Fruit fly (Drosophila melanogaster): ENCODE measurements around the gene CG31301.

CG31301 gene

dm6 chr3R:15330472-15330871 is 15.5 kb upstream of the CG31301 start, which contains the start of gene mRpL9 (continued):
- TF ChIP-seq dati (GFP tag; IDR thresholded peaks at IDR 0.05) (no peak), Med (GFP tag) (peak; percentile 78), CG1603 (tag; optimal IDR thresholded peaks at IDR 0.05) (peak; percentile 61), nmo (GFP tag; optimal IDR thresholded peaks at IDR 0.05) (peak; percentile 34), cg (GFP tag; optimal IDR thresholded peaks at IDR 0.05) (no peak), ind (GFP tag; optimal IDR thresholded peaks at IDR 0.05) (peak; percentile 21), Ets97D (GFP tag; optimal IDR thresholded peaks at IDR 0.05) (peak; percentile 44), CG3281 (GFP tag; optimal IDR thresholded peaks at IDR 0.05) (no peak), CG13424 (tag; optimal IDR thresholded peaks at IDR 0.05) (peak; percentile 22), ham (GFP tag; IDR thresholded peaks at IDR 0.05) (no peak), Ptx1 (GFP tag; IDR thresholded peaks at IDR 0.05) (no peak), Elba2 (GFP tag; optimal IDR thresholded peaks at IDR 0.05) (no peak), CG15011 (GFP tag; optimal IDR thresholded peaks at IDR 0.05) (no peak), pzg (GFP tag; optimal IDR thresholded peaks at IDR 0.05) (peak; percentile 69), CG11247 (GFP tag; IDR thresholded peaks at IDR 0.05) (no peak), CG3995 (GFP tag; optimal IDR thresholded peaks at IDR 0.05) (peak; percentile 95), MTF-1 (GFP tag; optimal IDR thresholded peaks at IDR 0.05; ENCODE audit: borderline replicate concordance) (no peak), croc (GFP tag; conservative IDR thresholded peaks at IDR 0.05) (no peak), CG10654 (GFP tag; optimal IDR thresholded peaks at IDR 0.05) (peak; percentile 9), CG17186 (GFP tag; optimal IDR thresholded peaks at IDR 0.05) (peak; percentile 51), org-1 (GFP tag; optimal IDR thresholded peaks at IDR 0.05) (no peak), gcm (GFP tag; optimal IDR thresholded peaks at IDR 0.05) (no peak), Eip74EF (GFP tag; optimal IDR thresholded peaks at IDR 0.05) (no peak), MBD-R2 (GFP tag; IDR thresholded peaks at IDR 0.05) (peak; percentile 86), dan (GFP tag; IDR thresholded peaks at IDR 0.05) (no peak), CG6272 (GFP tag; IDR thresholded peaks at IDR 0.05) (no peak), CG6654 (GFP tag; optimal IDR thresholded peaks at IDR 0.05) (no peak), dpn (GFP tag; optimal IDR thresholded peaks at IDR 0.05) (peak in 1 of 2 experiments; percentile 34), CG2678 (tag; optimal IDR thresholded peaks at IDR 0.05) (no peak), lola (GFP tag; optimal IDR thresholded peaks at IDR 0.05) (peak in 1 of 3 experiments; percentile 18), lilli (GFP tag; optimal IDR thresholded peaks at IDR 0.05) (peak; percentile 28), pum (GFP tag; optimal IDR thresholded peaks at IDR 0.05) (peak; percentile 9), BEAF-32 (GFP tag; optimal IDR thresholded peaks at IDR 0.05) (peak; percentile 68), Spps (tag; optimal IDR thresholded peaks at IDR 0.05) (no peak), Hey (tag; optimal IDR thresholded peaks at IDR 0.05) (no peak), Xbp1 (GFP tag; optimal IDR thresholded peaks at IDR 0.05) (no peak), Lpt (GFP tag; optimal IDR thresholded peaks at IDR 0.05) (no peak), Xrp1 (GFP tag; IDR thresholded peaks at IDR 0.05) (no peak), Sox102F (GFP tag; optimal IDR thresholded peaks at IDR 0.05) (no peak), CG5180 (GFP tag; optimal IDR thresholded peaks at IDR 0.05) (no peak), Oaz (GFP tag; IDR thresholded peaks at IDR 0.05) (no peak), corto (GFP tag; optimal IDR thresholded peaks at IDR 0.05) (no peak), CG6175 (GFP tag; IDR thresholded peaks at IDR 0.05) (no peak), dmrt99B (tag; optimal IDR thresholded peaks at IDR 0.05) (no peak), pfk (GFP tag; optimal IDR thresholded peaks at IDR 0.05) (no peak), CG1647 (GFP tag; optimal IDR thresholded peaks at IDR 0.05) (no peak), prd (optimal IDR thresholded peaks at IDR 0.05) (no peak), prd (GFP tag; IDR thresholded peaks at IDR 0.05) (no peak; the same call in 2 of the 3 replicates), sima (GFP tag; optimal IDR thresholded peaks at IDR 0.05) (no peak), Doc3 (GFP tag; IDR thresholded peaks at IDR 0.05; ENCODE audit: partially characterized antibody) (peak; percentile 34; the same call in 1 of the 3 replicates), NfI (GFP tag; optimal IDR thresholded peaks at IDR 0.05) (peak; percentile 4)
